Worm (Caenorhabditis elegans) whole organism, early embryonic: ENCODE measurements around the gene cest-35.2.

ENCODE experiments used
- B0310.2 ChIP-seq: sonication (generic microtip); optimal IDR thresholded peaks from 2 replicates; lab custom pipeline; 2016; ENCODE audit warnings: mild to moderate bottlenecking, missing genetic modification characterization, missing compliant biosample characterization
- ama-1 ChIP-seq: fragments of 150-350 bp; optimal IDR thresholded peaks from 2 replicates; lab custom pipeline; 2014
- ceh-13 ChIP-seq: fragments of 200-800 bp; sonication (Bioruptor generic); optimal IDR thresholded peaks from 2 replicates; lab custom pipeline; 2018; ENCODE audit warnings: mild to moderate bottlenecking, missing genetic modification characterization, missing compliant biosample characterization
- hmg-4 ChIP-seq: fragments of 200-800 bp; sonication (Bioruptor generic); optimal IDR thresholded peaks from 2 replicates; lab custom pipeline; 2018; ENCODE audit warnings: mild to moderate bottlenecking, missing genetic modification characterization, missing compliant biosample characterization
- pes-1 ChIP-seq: fragments of 200-800 bp; sonication (Bioruptor generic); IDR thresholded peaks from 2 replicates; pipeline ENCODE4 v1.3.6; 2022; ENCODE audit warnings: missing genetic modification reagents, missing genetic modification characterization, missing compliant biosample characterization
- scrt-1 ChIP-seq: fragments of 200-800 bp; sonication (Bioruptor generic); IDR thresholded peaks from 2 replicates; pipeline ENCODE4 v1.3.6; 2022; ENCODE audit warnings: missing genetic modification characterization, missing compliant biosample characterization
- tbx-37 ChIP-seq: fragments of 200-800 bp; sonication (Bioruptor generic); conservative IDR thresholded peaks from 2 replicates; pipeline ENCODE4 v1.3.6; 2022; ENCODE audit warnings: missing genetic modification reagents, missing genetic modification characterization, missing compliant biosample characterization

- TF ChIP-seq pes-1 = no peak
- no peak for TF ChIP-seq ama-1 (lab: Kevin White, UChicago)
- no peak for TF ChIP-seq ceh-13 (GFP tag; lab: Kevin White, UChicago)
- TF ChIP-seq hmg-4 (GFP tag; lab: Kevin White, UChicago) = no peak
- TF ChIP-seq scrt-1 = no peak
- no peak for TF ChIP-seq tbx-37 (GFP tag; lab: Robert Waterston, UW)
- no peak for TF ChIP-seq B0310.2 (tag; lab: Kevin White, UChicago)
Measured at ce11 chrV:5213674-5214073, 23.3 kb downstream of the cest-35.2 start.
